Worm (Caenorhabditis elegans) whole organism, L4 larva: Measurements from ENCODE around the gene Y38E10A.14.

Experiments used
- ceh-82 ChIP-seq: sonication (generic microtip); optimal IDR thresholded peaks from 2 replicates; lab custom pipeline; 2017; ENCODE audit warnings: missing biosample characterization, missing genetic modification characterization
- lin-13 ChIP-seq: fragments of 150-350 bp; optimal IDR thresholded peaks from 2 replicates; lab custom pipeline; 2014; ENCODE audit warnings: missing biosample characterization, missing genetic modification reagents, missing genetic modification characterization
- lin-39 ChIP-seq: fragments of 150-350 bp; optimal IDR thresholded peaks from 2 replicates; lab custom pipeline; 2014; ENCODE audit warnings: missing biosample characterization, missing genetic modification reagents, missing genetic modification characterization
- nhr-28 ChIP-seq: fragments of 150-350 bp; optimal IDR thresholded peaks from 2 replicates; lab custom pipeline; 2014; ENCODE audit warnings: missing biosample characterization, missing genetic modification characterization
- zip-11 ChIP-seq: fragments of 200-800 bp; sonication (Bioruptor generic); IDR thresholded peaks from 2 replicates; pipeline ENCODE4 v1.3.6; 2022; ENCODE audit warnings: missing genetic modification characterization, missing compliant biosample characterization

DNA sequence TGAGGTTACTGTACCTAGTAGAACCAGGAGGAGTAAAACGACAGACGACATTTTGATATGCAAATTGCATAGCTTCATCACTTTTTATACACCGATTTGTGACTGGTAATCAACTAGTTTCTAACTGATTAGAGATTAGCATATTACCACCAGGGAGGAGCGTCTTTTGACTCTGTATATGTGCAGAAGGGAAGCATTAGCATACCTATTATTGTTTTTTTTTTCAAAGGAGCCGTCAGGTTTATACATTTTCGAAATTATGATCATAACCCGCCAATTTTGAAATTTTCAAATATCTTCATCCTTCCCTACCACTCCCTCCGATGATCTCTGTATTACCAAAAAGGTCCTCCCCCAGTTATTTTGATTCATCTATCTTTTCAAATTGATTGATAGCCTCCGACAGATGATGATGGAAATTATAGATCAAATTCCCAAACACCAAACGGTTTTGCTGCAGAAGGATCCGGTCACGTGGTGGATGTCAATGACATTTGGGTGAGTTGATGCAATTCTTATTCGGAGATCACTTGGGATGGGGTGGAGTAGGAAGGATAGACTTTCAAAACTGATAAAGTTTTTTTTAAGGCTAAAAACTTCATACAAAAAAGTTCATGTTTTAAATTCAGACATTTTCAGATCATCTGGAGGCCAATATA lies 2.3 kb downstream of the Y38E10A.14 start, which contains the start of gene nspe-8:
- TF ChIP-seq nhr-28 (tag; lab: Kevin White, UChicago) (peak; percentile 79), lin-39 (tag; lab: Kevin White, UChicago) (no peak), zip-11 (GFP tag; lab: Robert Waterston, UW) (no peak), lin-13 (no peak), ceh-82 (tag; lab: Kevin White, UChicago) (no peak)
